Worm (Caenorhabditis elegans) whole organism, L4/young adult: ENCODE data around the gene twk-4.

ENCODE experiments used
- W03F9.2 ChIP-seq: fragments of 150-350 bp; optimal IDR thresholded peaks from 2 replicates; lab custom pipeline; 2014; ENCODE audit warnings: missing biosample characterization, missing genetic modification characterization
- him-1 ChIP-seq: sonication (generic microtip); optimal IDR thresholded peaks from 2 replicates; lab custom pipeline; 2016; ENCODE audit warnings: missing genotype, missing genetic modification reagents, missing genetic modification characterization, missing compliant biosample characterization

ce11 chrII:9156277-9156676 lies 37.8 kb downstream of the twk-4 start:
- no peak for TF ChIP-seq W03F9.2 (tag; lab: Kevin White, UChicago)
- TF ChIP-seq him-1 (tag; lab: Kevin White, UChicago) = no peak
